Fruit fly (Drosophila melanogaster): ENCODE data around the gene CG5731.

DNA sequence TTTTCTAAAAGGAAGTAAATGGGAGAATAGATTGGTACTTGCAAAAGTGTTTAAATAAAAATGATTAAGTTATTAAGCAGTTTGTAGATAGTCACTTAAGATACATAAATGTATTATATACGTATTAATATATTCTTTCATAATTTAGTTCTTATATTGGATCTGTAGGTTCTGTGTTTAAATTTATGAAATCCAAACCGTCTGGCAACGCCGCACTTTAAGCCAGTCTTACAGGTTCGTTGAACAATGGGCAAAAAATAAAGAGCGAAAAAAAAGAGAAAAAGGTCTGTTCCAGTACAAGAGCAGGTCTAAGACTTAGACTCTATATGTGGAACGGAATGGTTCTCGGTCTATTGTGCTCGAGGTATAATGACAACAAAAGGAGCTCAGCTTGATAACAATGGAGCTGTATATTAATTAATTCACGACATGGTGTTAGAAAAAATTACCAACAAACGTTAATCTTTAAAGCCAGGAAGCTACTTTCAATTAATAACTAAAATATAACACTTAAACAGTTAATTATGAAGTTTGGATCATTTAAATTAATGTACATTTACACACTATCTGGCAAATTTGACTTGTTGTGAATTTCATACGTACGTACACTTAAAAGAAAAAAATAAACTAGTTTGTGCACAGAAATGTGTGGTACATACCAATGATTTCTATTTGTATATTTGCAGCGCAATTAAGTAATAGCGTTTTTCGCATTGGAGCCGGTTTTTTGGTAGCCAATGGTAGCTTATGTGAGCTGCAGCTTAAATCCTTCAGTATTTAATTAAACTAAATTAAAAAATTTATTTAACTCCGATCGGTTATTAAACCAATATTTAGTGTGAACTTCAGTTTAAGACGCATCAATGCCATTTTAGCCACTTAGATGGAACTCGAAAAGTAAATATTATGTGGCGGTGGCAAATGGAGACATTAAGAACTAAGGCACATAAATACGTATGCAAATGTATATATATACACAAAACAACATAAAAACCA lies at the start of gene CG5731:
- TF ChIP-seq sv (GFP tag; optimal IDR thresholded peaks at IDR 0.05) (no peak), OdsH (GFP tag; optimal IDR thresholded peaks at IDR 0.05) (no peak), rgr (GFP tag; optimal IDR thresholded peaks at IDR 0.05) (no peak), Hr78 (GFP tag; optimal IDR thresholded peaks at IDR 0.05) (no peak), usp (GFP tag; optimal IDR thresholded peaks at IDR 0.05) (no peak)

All from whole organism, wandering third instar larva.